Fruit fly (Drosophila melanogaster): Measurements from ENCODE around the gene Pka-C2.

Pka-C2 gene

dm6 chr3R:30714395-30714794, 17.5 kb upstream of the Pka-C2 start:
- TF ChIP-seq CG15710 (tag; optimal IDR thresholded peaks at IDR 0.05): no peak
- TF ChIP-seq rn (GFP tag; IDR thresholded peaks at IDR 0.05): 0 out of 2 replicates have a peak, but pooled peaks have one; percentile 8
- peak; percentile 44; the same call in 1 of the 3 replicates for TF ChIP-seq CG4496 (GFP tag; IDR thresholded peaks at IDR 0.05)
- TF ChIP-seq Pif1B (GFP tag; optimal IDR thresholded peaks at IDR 0.05): no peak
- TF ChIP-seq CG32121 (GFP tag; IDR thresholded peaks at IDR 0.05): peak; percentile 55; the same call in 1 of the 2 replicates
- TF ChIP-seq CG10348 (GFP tag; IDR thresholded peaks at IDR 0.05): peak; percentile 53
- peak; percentile 62; the same call in 2 of the 3 replicates for TF ChIP-seq fd96Ca (GFP tag; IDR thresholded peaks at IDR 0.05)
- TF ChIP-seq Ets98B (GFP tag; IDR thresholded peaks at IDR 0.05): peak; percentile 54; the same call in 1 of the 2 replicates

DNA sequence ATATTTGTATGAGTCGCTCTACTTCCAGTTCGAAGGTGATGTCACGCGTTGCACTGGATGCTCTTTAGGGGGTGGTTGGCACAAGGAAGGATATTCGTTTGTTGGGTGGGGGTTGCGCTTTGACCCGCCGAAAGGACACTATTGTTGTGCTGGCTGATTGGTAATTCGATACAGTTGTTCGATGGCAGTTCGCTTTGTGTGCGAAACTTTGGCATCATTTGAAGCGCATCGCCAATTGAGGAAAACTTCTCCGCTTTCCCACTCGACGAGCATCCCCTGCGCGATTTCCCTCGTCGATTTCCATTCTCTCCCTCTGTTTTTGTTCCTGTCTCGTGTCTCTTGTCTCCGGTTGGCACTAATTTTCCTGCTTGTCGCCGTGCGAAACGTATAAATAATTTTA, 13.5 kb upstream of the Pka-C2 start:
- no peak for TF ChIP-seq CG15710 (tag; optimal IDR thresholded peaks at IDR 0.05)
- no peak for TF ChIP-seq CG13204 (GFP tag; optimal IDR thresholded peaks at IDR 0.05)
- TF ChIP-seq CG12605 (GFP tag; IDR thresholded peaks at IDR 0.05): no peak
- no peak for TF ChIP-seq CG14655 (GFP tag; optimal IDR thresholded peaks at IDR 0.05)
- no peak for TF ChIP-seq CG32121 (GFP tag; IDR thresholded peaks at IDR 0.05)
- TF ChIP-seq CG8301 (tag; optimal IDR thresholded peaks at IDR 0.05): no peak
- TF ChIP-seq Ets98B (GFP tag; IDR thresholded peaks at IDR 0.05): no peak
- no peak for TF ChIP-seq D1 (tag; optimal IDR thresholded peaks at IDR 0.05)
- no peak for TF ChIP-seq CG17806 (tag; optimal IDR thresholded peaks at IDR 0.05)
- no peak for TF ChIP-seq CG9948 (tag; optimal IDR thresholded peaks at IDR 0.05)
- no peak for TF ChIP-seq CG8159 (tag; optimal IDR thresholded peaks at IDR 0.05)
- TF ChIP-seq Pif1B (GFP tag; optimal IDR thresholded peaks at IDR 0.05): no peak
- no peak for TF ChIP-seq gl (tag; optimal IDR thresholded peaks at IDR 0.05)
- no peak for TF ChIP-seq CG34367 (tag; optimal IDR thresholded peaks at IDR 0.05)
- no peak for TF ChIP-seq Pif1A (GFP tag; optimal IDR thresholded peaks at IDR 0.05)
- no peak for TF ChIP-seq rn (GFP tag; IDR thresholded peaks at IDR 0.05)
- no peak for TF ChIP-seq CG4496 (GFP tag; IDR thresholded peaks at IDR 0.05)

DNA sequence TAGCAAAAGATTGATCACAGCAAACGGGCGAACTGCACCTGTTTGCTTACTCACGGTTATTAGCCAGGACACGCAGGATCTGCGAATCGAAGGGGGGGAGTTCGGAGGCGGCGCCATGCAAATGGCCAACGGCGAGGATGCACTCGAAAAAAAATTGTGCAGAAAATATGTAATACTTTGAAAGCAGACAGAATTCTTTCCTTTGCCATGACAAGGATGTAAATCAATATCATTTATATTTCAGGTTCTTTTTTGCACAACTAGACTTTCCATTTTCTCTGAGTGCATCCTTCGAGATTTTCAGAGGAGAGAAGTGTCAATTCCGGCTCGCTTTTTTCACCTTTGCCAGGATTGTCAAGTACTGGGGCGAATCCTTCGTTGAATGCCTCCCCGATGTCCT, 12.3 kb upstream of the Pka-C2 start:
- no peak for TF ChIP-seq CG8159 (tag; optimal IDR thresholded peaks at IDR 0.05)
- TF ChIP-seq Ets98B (GFP tag; IDR thresholded peaks at IDR 0.05): no peak
- TF ChIP-seq Pif1A (GFP tag; optimal IDR thresholded peaks at IDR 0.05): no peak

- TF ChIP-seq CG17806 (tag; optimal IDR thresholded peaks at IDR 0.05): no peak
- no peak for TF ChIP-seq CG12605 (GFP tag; IDR thresholded peaks at IDR 0.05)
- no peak for TF ChIP-seq CG9948 (tag; optimal IDR thresholded peaks at IDR 0.05)
- no peak for TF ChIP-seq CG15710 (tag; optimal IDR thresholded peaks at IDR 0.05)
These were observed 9.1 kb upstream of the Pka-C2 start, which contains the start of gene CG31010 for dm6 chr3R:30706021-30706420. CG31010 (minus strand) TSS chr3R:30706121.

DNA sequence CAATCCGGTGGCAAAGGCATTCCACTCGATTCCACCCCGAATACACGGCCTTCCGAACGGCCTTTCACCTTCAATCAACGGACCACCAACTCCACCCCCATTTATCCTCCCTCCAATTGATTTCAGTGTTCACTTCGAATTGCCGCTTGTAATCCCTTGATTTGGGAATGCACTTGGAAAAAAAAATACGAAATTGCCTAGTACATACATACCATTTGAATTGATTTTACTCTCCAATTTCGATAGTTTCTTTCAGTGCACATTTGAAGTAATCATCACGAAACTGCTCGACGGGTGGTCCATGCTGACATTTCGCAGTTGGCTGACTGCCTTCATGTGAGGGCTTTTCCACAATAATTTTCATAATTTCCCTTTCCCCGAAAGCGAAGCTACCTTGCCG, 2.2 kb upstream of the Pka-C2 start:
- TF ChIP-seq EcR (GFP tag; optimal IDR thresholded peaks at IDR 0.05): no peak
- TF ChIP-seq CG15710 (tag; optimal IDR thresholded peaks at IDR 0.05): no peak
- TF ChIP-seq CG10348 (GFP tag; IDR thresholded peaks at IDR 0.05): no peak
- TF ChIP-seq CG9948 (tag; optimal IDR thresholded peaks at IDR 0.05): no peak
- TF ChIP-seq fd96Ca (GFP tag; IDR thresholded peaks at IDR 0.05): no peak
- TF ChIP-seq CG14655 (GFP tag; optimal IDR thresholded peaks at IDR 0.05): no peak
- TF ChIP-seq CG4496 (GFP tag; IDR thresholded peaks at IDR 0.05): no peak
- TF ChIP-seq Pif1B (GFP tag; optimal IDR thresholded peaks at IDR 0.05): no peak
- TF ChIP-seq Snoo (tag; optimal IDR thresholded peaks at IDR 0.05): no peak
- TF ChIP-seq CG12605 (GFP tag; IDR thresholded peaks at IDR 0.05): no peak
- no peak for TF ChIP-seq Pif1A (GFP tag; optimal IDR thresholded peaks at IDR 0.05)
- TF ChIP-seq CG8301 (tag; optimal IDR thresholded peaks at IDR 0.05): no peak
- no peak for TF ChIP-seq CG34367 (tag; optimal IDR thresholded peaks at IDR 0.05)
- no peak for TF ChIP-seq CG8159 (tag; optimal IDR thresholded peaks at IDR 0.05)
- TF ChIP-seq CG13204 (GFP tag; optimal IDR thresholded peaks at IDR 0.05): no peak
- TF ChIP-seq Ets98B (GFP tag; IDR thresholded peaks at IDR 0.05): no peak

- TF ChIP-seq CG10348 (GFP tag; IDR thresholded peaks at IDR 0.05) (no peak), rn (GFP tag; IDR thresholded peaks at IDR 0.05) (no peak), CG17806 (tag; optimal IDR thresholded peaks at IDR 0.05) (no peak), CG12605 (GFP tag; IDR thresholded peaks at IDR 0.05) (no peak), EcR (GFP tag; optimal IDR thresholded peaks at IDR 0.05) (no peak), Pif1B (GFP tag; optimal IDR thresholded peaks at IDR 0.05) (no peak), Pif1A (GFP tag; optimal IDR thresholded peaks at IDR 0.05) (no peak), gl (tag; optimal IDR thresholded peaks at IDR 0.05) (no peak), Snoo (tag; optimal IDR thresholded peaks at IDR 0.05) (no peak), CG13204 (GFP tag; optimal IDR thresholded peaks at IDR 0.05) (no peak), CG4496 (GFP tag; IDR thresholded peaks at IDR 0.05) (no peak), fd96Ca (GFP tag; IDR thresholded peaks at IDR 0.05) (no peak), CG14655 (GFP tag; optimal IDR thresholded peaks at IDR 0.05) (no peak), CG32121 (GFP tag; IDR thresholded peaks at IDR 0.05) (no peak), CG34367 (tag; optimal IDR thresholded peaks at IDR 0.05) (no peak), Ets98B (GFP tag; IDR thresholded peaks at IDR 0.05) (no peak), CG15710 (tag; optimal IDR thresholded peaks at IDR 0.05) (no peak), CG8301 (tag; optimal IDR thresholded peaks at IDR 0.05) (no peak)
These were observed 1.5 kb downstream of the Pka-C2 start, which contains the start of gene CG12069 for dm6 chr3R:30695398-30695797. CG12069 (minus strand) TSS chr3R:30695498.

DNA sequence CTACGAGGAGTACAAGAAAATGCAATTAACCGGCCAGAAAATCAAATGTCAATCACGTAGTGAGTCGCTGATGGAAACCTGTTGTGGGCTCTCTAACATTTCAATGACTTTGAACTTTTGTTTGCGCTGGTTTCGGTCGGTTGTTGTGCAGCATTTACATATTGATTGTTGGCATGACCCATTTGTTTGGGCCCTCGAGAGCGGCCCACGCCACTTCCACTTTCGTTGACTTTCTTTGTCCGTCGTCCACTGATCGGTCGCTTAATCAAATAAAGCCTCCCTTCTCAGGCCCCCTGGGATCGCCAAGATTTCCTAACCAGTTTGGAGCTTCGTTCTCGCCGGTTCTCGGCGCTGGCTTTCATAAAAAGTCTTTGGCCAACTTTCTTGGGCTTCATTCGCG, 6.7 kb downstream of the Pka-C2 start, which contains the start of gene Spn100A:
Gene Spn100A, plus strand, starts transcription at position 392 of the 400 bp plus-strand sequence.
- no peak for TF ChIP-seq CG15710 (tag; optimal IDR thresholded peaks at IDR 0.05)
- peak; percentile 37; the same call in 1 of the 3 replicates for TF ChIP-seq fd96Ca (GFP tag; IDR thresholded peaks at IDR 0.05)
- TF ChIP-seq EcR (GFP tag; optimal IDR thresholded peaks at IDR 0.05): no peak
- no peak for TF ChIP-seq CG32121 (GFP tag; IDR thresholded peaks at IDR 0.05)
- 0 out of 3 replicates have a peak, but pooled peaks have one; percentile 22 for TF ChIP-seq CG4496 (GFP tag; IDR thresholded peaks at IDR 0.05)
- TF ChIP-seq CG34367 (tag; optimal IDR thresholded peaks at IDR 0.05): no peak
